Fruit fly (Drosophila melanogaster): ENCODE results near the gene CG4911.
A peak's percentile ranks its signal among the peaks of the same experiment; 100 is the strongest.

CG4911 gene

dm6 chr3L:9017414-9017813 is 55.1 kb downstream of the CG4911 start:
- TF ChIP-seq zen (tag; optimal IDR thresholded peaks at IDR 0.05): peak; percentile 96
- TF ChIP-seq tup (GFP tag; optimal IDR thresholded peaks at IDR 0.05): no peak
- TF ChIP-seq Drgx (GFP tag; IDR thresholded peaks at IDR 0.05): no peak
- TF ChIP-seq Lpt (GFP tag; optimal IDR thresholded peaks at IDR 0.05): no peak
- TF ChIP-seq trem (tag; optimal IDR thresholded peaks at IDR 0.05): no peak
- TF ChIP-seq p53 (GFP tag; optimal IDR thresholded peaks at IDR 0.05): no peak
- TF ChIP-seq CG1603 (tag; optimal IDR thresholded peaks at IDR 0.05): no peak
- no peak for TF ChIP-seq fu2 (GFP tag; optimal IDR thresholded peaks at IDR 0.05)
- TF ChIP-seq CG15479 (GFP tag; optimal IDR thresholded peaks at IDR 0.05): peak; percentile 43
- TF ChIP-seq tll (GFP tag; optimal IDR thresholded peaks at IDR 0.05): peak in 1 of 2 experiments; percentile 15
- TF ChIP-seq CG14965 (GFP tag; optimal IDR thresholded peaks at IDR 0.05; ENCODE audit: borderline replicate concordance): no peak
- TF ChIP-seq oc (tag; optimal IDR thresholded peaks at IDR 0.05): no peak
- TF ChIP-seq C15 (GFP tag; IDR thresholded peaks at IDR 0.05): no peak
- TF ChIP-seq Pdp1 (GFP tag; optimal IDR thresholded peaks at IDR 0.05): no peak
- TF ChIP-seq CG8089 (GFP tag; optimal IDR thresholded peaks at IDR 0.05): no peak
- TF ChIP-seq Bdp1 (GFP tag; optimal IDR thresholded peaks at IDR 0.05): no peak
- TF ChIP-seq nau (GFP tag; optimal IDR thresholded peaks at IDR 0.05): no peak
- no peak for TF ChIP-seq Hey (tag; optimal IDR thresholded peaks at IDR 0.05)
- no peak for TF ChIP-seq CG11696 (GFP tag; IDR thresholded peaks at IDR 0.05)
- no peak for TF ChIP-seq CoRest (tag; optimal IDR thresholded peaks at IDR 0.05)
- TF ChIP-seq CG12155 (GFP tag; optimal IDR thresholded peaks at IDR 0.05): no peak
- TF ChIP-seq tap (tag; optimal IDR thresholded peaks at IDR 0.05): no peak
- no peak for TF ChIP-seq ro (GFP tag; IDR thresholded peaks at IDR 0.05)
